Worm (Caenorhabditis elegans): Measurements from ENCODE around the gene clec-214.

The clec-214 gene

ce11 chrV:7624652-7625051, 14.5 kb downstream of the clec-214 start, which contains the start of gene grsp-4:
TSS of gene grsp-4 (plus strand) at chrV:7624952.
- TF ChIP-seq pha-4 (tag; optimal IDR thresholded peaks at IDR 0.05), result no peak
- TF ChIP-seq R02D3.7 (tag; optimal IDR thresholded peaks at IDR 0.05), result no peak
- no peak for TF ChIP-seq nhr-67 (tag; optimal IDR thresholded peaks at IDR 0.05)
- no peak for TF ChIP-seq nhr-23 (tag; optimal IDR thresholded peaks at IDR 0.05)
- TF ChIP-seq sea-2 (GFP tag; optimal IDR thresholded peaks at IDR 0.05), result no peak
- TF ChIP-seq ceh-28 (tag; optimal IDR thresholded peaks at IDR 0.05), result no peak
- no peak for TF ChIP-seq daf-12 (tag; optimal IDR thresholded peaks at IDR 0.05)
- no peak for TF ChIP-seq nhr-11 (tag; optimal IDR thresholded peaks at IDR 0.05)
- no peak for TF ChIP-seq nhr-28 (tag; optimal IDR thresholded peaks at IDR 0.05)
- TF ChIP-seq ztf-4 (tag; optimal IDR thresholded peaks at IDR 0.05), result no peak
- TF ChIP-seq nhr-25 (tag; optimal IDR thresholded peaks at IDR 0.05), result no peak

ce11 chrV:7626550-7626949, 16.4 kb downstream of the clec-214 start, which contains the start of gene F07C4.6:
TSS of gene F07C4.6 (plus strand) at chrV:7626850.
- TF ChIP-seq jun-1 (tag; optimal IDR thresholded peaks at IDR 0.05), result no peak
- TF ChIP-seq fos-1 (tag; optimal IDR thresholded peaks at IDR 0.05), result no peak
- TF ChIP-seq nhr-11 (tag; optimal IDR thresholded peaks at IDR 0.05), result no peak
- no peak for TF ChIP-seq unc-62 (GFP tag; optimal IDR thresholded peaks at IDR 0.05)

ce11 chrV:7629504-7629903, 19.3 kb downstream of the clec-214 start, which contains the start of gene srd-30:
TSS of gene srd-30 (plus strand) at chrV:7629804.
- TF ChIP-seq nhr-76 (tag; optimal IDR thresholded peaks at IDR 0.05) (no peak), eor-1 (tag; optimal IDR thresholded peaks at IDR 0.05) (no peak), ztf-11 (tag; optimal IDR thresholded peaks at IDR 0.05) (no peak), elt-1 (tag; optimal IDR thresholded peaks at IDR 0.05) (no peak), egl-5 (tag; optimal IDR thresholded peaks at IDR 0.05) (no peak), ZK546.5 (tag; optimal IDR thresholded peaks at IDR 0.05) (no peak), zag-1 (tag; optimal IDR thresholded peaks at IDR 0.05) (no peak), ceh-16 (tag; optimal IDR thresholded peaks at IDR 0.05) (no peak), ama-1 (optimal IDR thresholded peaks at IDR 0.05) (no peak), aly-2 (tag; optimal IDR thresholded peaks at IDR 0.05) (no peak), egl-27 (tag; optimal IDR thresholded peaks at IDR 0.05) (no peak), sea-2 (GFP tag; optimal IDR thresholded peaks at IDR 0.05) (no peak)

- no peak for TF ChIP-seq sea-2 (GFP tag; optimal IDR thresholded peaks at IDR 0.05)
- TF ChIP-seq fkh-10 (GFP tag; optimal IDR thresholded peaks at IDR 0.05), result no peak
- no peak for TF ChIP-seq elt-2 (tag; optimal IDR thresholded peaks at IDR 0.05)
- no peak for TF ChIP-seq ceh-9 (tag; optimal IDR thresholded peaks at IDR 0.05)
- no peak for TF ChIP-seq snpc-4 (tag; optimal IDR thresholded peaks at IDR 0.05)
- no peak for TF ChIP-seq unc-62 (GFP tag; optimal IDR thresholded peaks at IDR 0.05)
- no peak for TF ChIP-seq ztf-4 (tag; optimal IDR thresholded peaks at IDR 0.05)
Measured at ce11 chrV:7631732-7632131, 21.6 kb downstream of the clec-214 start, which contains the start of gene srd-25. TSS of gene srd-25 (plus strand) at chrV:7632032.

ce11 chrV:7634657-7635056, 24.5 kb downstream of the clec-214 start, which contains the start of gene srd-31:
TSS of gene srd-31 (minus strand) at chrV:7634757.
- TF ChIP-seq nhr-28 (tag; optimal IDR thresholded peaks at IDR 0.05), result no peak
- no peak for TF ChIP-seq egl-5 (tag; optimal IDR thresholded peaks at IDR 0.05)
- no peak for TF ChIP-seq zag-1 (tag; optimal IDR thresholded peaks at IDR 0.05)
- TF ChIP-seq lin-15B (tag; optimal IDR thresholded peaks at IDR 0.05), result no peak
- TF ChIP-seq ztf-11 (tag; optimal IDR thresholded peaks at IDR 0.05), result no peak
- no peak for TF ChIP-seq nhr-25 (tag; optimal IDR thresholded peaks at IDR 0.05)
- no peak for TF ChIP-seq pqm-1 (tag; optimal IDR thresholded peaks at IDR 0.05)
- no peak for TF ChIP-seq fos-1 (tag; optimal IDR thresholded peaks at IDR 0.05)
- TF ChIP-seq hmg-11 (tag; optimal IDR thresholded peaks at IDR 0.05), result no peak
- TF ChIP-seq jun-1 (tag; optimal IDR thresholded peaks at IDR 0.05), result no peak

ce11 chrV:7635469-7635868, 25.3 kb downstream of the clec-214 start, which contains the start of gene srd-29:
TSS of gene srd-29 (plus strand) at chrV:7635769.
- TF ChIP-seq pqm-1 (tag; optimal IDR thresholded peaks at IDR 0.05) (no peak), ztf-11 (tag; optimal IDR thresholded peaks at IDR 0.05) (no peak), ceh-16 (tag; optimal IDR thresholded peaks at IDR 0.05) (no peak), fkh-10 (GFP tag; optimal IDR thresholded peaks at IDR 0.05) (no peak), ceh-9 (tag; optimal IDR thresholded peaks at IDR 0.05) (no peak), nhr-25 (tag; optimal IDR thresholded peaks at IDR 0.05) (no peak), tbx-2 (tag; optimal IDR thresholded peaks at IDR 0.05) (no peak), elt-3 (tag; optimal IDR thresholded peaks at IDR 0.05) (no peak), nhr-43 (tag; optimal IDR thresholded peaks at IDR 0.05; ENCODE audit: poor library complexity, severe bottlenecking) (no peak), R02D3.7 (tag; optimal IDR thresholded peaks at IDR 0.05) (no peak), nhr-76 (tag; optimal IDR thresholded peaks at IDR 0.05) (no peak), sea-2 (GFP tag; optimal IDR thresholded peaks at IDR 0.05) (no peak), egl-27 (tag; optimal IDR thresholded peaks at IDR 0.05) (no peak), hmg-11 (tag; optimal IDR thresholded peaks at IDR 0.05) (no peak), pha-4 (tag; optimal IDR thresholded peaks at IDR 0.05) (no peak), snpc-4 (tag; optimal IDR thresholded peaks at IDR 0.05) (no peak), nhr-11 (tag; optimal IDR thresholded peaks at IDR 0.05) (no peak), egl-5 (tag; optimal IDR thresholded peaks at IDR 0.05) (no peak)

Measured in whole organism, L3 larva.